Fruit fly (Drosophila melanogaster) whole organism, embryonic: ENCODE data around the gene Rab23.

Source experiments
- Atf6 ChIP-seq: fragments of 200-800 bp; sonication (Bioruptor generic); IDR thresholded peaks from 2 replicates; pipeline ENCODE4 v1.3.6; 2022; ENCODE audit warnings: missing biosample characterization, missing genetic modification characterization
- CG10462 ChIP-seq: fragments of 200-800 bp; sonication (Bioruptor generic); optimal IDR thresholded peaks from 2 replicates; lab custom pipeline; 2016; ENCODE audit warnings: missing biosample characterization, missing genetic modification characterization
- CG11695 ChIP-seq: fragments of 200-800 bp; sonication (Bioruptor generic); IDR thresholded peaks from 3 replicates; pipeline ENCODE4 v1.3.6; 2022; ENCODE audit warnings: missing biosample characterization, missing genetic modification characterization
- CG12236 ChIP-seq: fragments of 200-800 bp; sonication (Bioruptor generic); optimal IDR thresholded peaks from 2 replicates; lab custom pipeline; 2016; ENCODE audit warnings: missing biosample characterization, missing genetic modification characterization
- CG12942 ChIP-seq: fragments of 200-800 bp; sonication (Bioruptor generic); optimal IDR thresholded peaks from 3 replicates; lab custom pipeline; 2016; ENCODE audit warnings: missing biosample characterization, missing genetic modification characterization
- CG13424 ChIP-seq: fragments of 200-800 bp; sonication (Bioruptor generic); optimal IDR thresholded peaks from 2 replicates; lab custom pipeline; 2019; ENCODE audit warnings: missing biosample characterization, mild to moderate bottlenecking, missing genetic modification characterization, moderate library complexity
- CG1529 ChIP-seq: fragments of 200-800 bp; sonication (Bioruptor generic); optimal IDR thresholded peaks from 3 replicates; lab custom pipeline; 2018; ENCODE audit warnings: missing biosample characterization, missing genetic modification characterization
- CG15601 ChIP-seq: fragments of 200-800 bp; sonication (Bioruptor generic); optimal IDR thresholded peaks from 3 replicates; lab custom pipeline; 2019; ENCODE audit warnings: missing biosample characterization, mild to moderate bottlenecking, missing genetic modification characterization, moderate library complexity
- CG17612 ChIP-seq: fragments of 200-800 bp; sonication (Bioruptor generic); IDR thresholded peaks from 2 replicates; pipeline ENCODE4 v1.3.6; 2022; ENCODE audit warnings: missing biosample characterization, missing genetic modification characterization
- CG17912 ChIP-seq: fragments of 200-800 bp; sonication (Bioruptor generic); optimal IDR thresholded peaks from 2 replicates; lab custom pipeline; 2018; ENCODE audit warnings: missing biosample characterization, mild to moderate bottlenecking, missing genetic modification characterization
- CG18011 ChIP-seq: fragments of 200-800 bp; sonication (Bioruptor generic); optimal IDR thresholded peaks from 2 replicates; lab custom pipeline; 2017; ENCODE audit warnings: missing biosample characterization, missing genetic modification characterization, mild to moderate bottlenecking, moderate library complexity, missing genotype
- CG18262 ChIP-seq: fragments of 200-800 bp; optimal IDR thresholded peaks from 3 replicates; lab custom pipeline; 2019; ENCODE audit warnings: missing biosample characterization, mild to moderate bottlenecking, missing genetic modification characterization, moderate library complexity
- CG18599 ChIP-seq: fragments of 200-800 bp; sonication (Bioruptor generic); optimal IDR thresholded peaks from 3 replicates; lab custom pipeline; 2017; ENCODE audit warnings: missing biosample characterization, missing genetic modification characterization, mild to moderate bottlenecking, moderate library complexity, missing genetic modification reagents
- CG2116 ChIP-seq: fragments of 200-800 bp; sonication (Bioruptor generic); optimal IDR thresholded peaks from 3 replicates; lab custom pipeline; 2018; ENCODE audit warnings: missing biosample characterization, mild to moderate bottlenecking, missing genetic modification characterization
- CG2199 ChIP-seq: fragments of 200-800 bp; sonication (Bioruptor generic); IDR thresholded peaks from 3 replicates; pipeline ENCODE4 v1.3.6; 2022; ENCODE audit warnings: missing biosample characterization, missing genetic modification characterization
- CG2678 ChIP-seq: fragments of 200-800 bp; sonication (Bioruptor generic); optimal IDR thresholded peaks from 3 replicates; lab custom pipeline; 2019; ENCODE audit warnings: missing biosample characterization, mild to moderate bottlenecking, missing genetic modification characterization, moderate library complexity
- CG31365 ChIP-seq: fragments of 200-800 bp; sonication (Bioruptor generic); optimal IDR thresholded peaks from 2 replicates; lab custom pipeline; 2018; ENCODE audit warnings: missing biosample characterization, mild to moderate bottlenecking, missing genetic modification characterization
- CG43689 ChIP-seq: fragments of 200-800 bp; sonication (Bioruptor generic); IDR thresholded peaks from 2 replicates; pipeline ENCODE4 v1.3.6; 2022; ENCODE audit warnings: missing biosample characterization, missing genetic modification characterization
- CG6654 ChIP-seq: fragments of 200-800 bp; sonication (Bioruptor generic); optimal IDR thresholded peaks from 2 replicates; lab custom pipeline; 2017; ENCODE audit warnings: missing biosample characterization, mild to moderate bottlenecking, missing genetic modification characterization
- CG6854 ChIP-seq: fragments of 200-800 bp; sonication (Bioruptor generic); optimal IDR thresholded peaks from 3 replicates; lab custom pipeline; 2017; ENCODE audit warnings: missing biosample characterization, mild to moderate bottlenecking, missing genetic modification characterization
- CG8388 ChIP-seq: fragments of 200-800 bp; sonication (Bioruptor generic); optimal IDR thresholded peaks from 2 replicates; lab custom pipeline; 2019; ENCODE audit warnings: missing biosample characterization, mild to moderate bottlenecking, missing genetic modification characterization, moderate library complexity
- CG9609 ChIP-seq: fragments of 200-800 bp; sonication (Bioruptor generic); optimal IDR thresholded peaks from 3 replicates; lab custom pipeline; 2016; ENCODE audit warnings: missing biosample characterization, missing genetic modification characterization
- CG9932 ChIP-seq: fragments of 200-800 bp; sonication (Bioruptor generic); IDR thresholded peaks from 2 replicates; pipeline ENCODE4 v1.3.6; 2022; ENCODE audit warnings: missing biosample characterization, missing genetic modification characterization
- Hand ChIP-seq: fragments of 200-800 bp; sonication (Bioruptor generic); optimal IDR thresholded peaks from 2 replicates; lab custom pipeline; 2017; ENCODE audit warnings: mild to moderate bottlenecking, missing biosample characterization, missing genetic modification reagents, missing genetic modification characterization
- Jarid2 ChIP-seq: fragments of 200-800 bp; sonication (Bioruptor generic); optimal IDR thresholded peaks from 3 replicates; lab custom pipeline; 2017; ENCODE audit warnings: mild to moderate bottlenecking, missing biosample characterization, missing genetic modification reagents, missing genetic modification characterization
- MESR4 ChIP-seq: fragments of 200-800 bp; sonication (Bioruptor generic); optimal IDR thresholded peaks from 2 replicates; lab custom pipeline; 2018; ENCODE audit warnings: missing biosample characterization, mild to moderate bottlenecking, missing genetic modification characterization, moderate library complexity
- Med ChIP-seq: fragments of 200-800 bp; sonication (Bioruptor generic); peaks from one replicate; lab custom pipeline; 2016; ENCODE audit warnings: missing biosample characterization, missing genetic modification characterization, mild to moderate bottlenecking, inconsistent platforms, moderate library complexity
- YL-1 ChIP-seq: fragments of 200-800 bp; sonication (Bioruptor generic); optimal IDR thresholded peaks from 3 replicates; lab custom pipeline; 2017; ENCODE audit warnings: missing biosample characterization, mild to moderate bottlenecking, missing genetic modification characterization
- crol ChIP-seq: fragments of 200-800 bp; sonication (Bioruptor generic); IDR thresholded peaks from 2 replicates; pipeline ENCODE4 v1.3.6; 2022; ENCODE audit warnings: missing biosample characterization, missing genetic modification characterization
- dan ChIP-seq: fragments of 200-800 bp; sonication (Bioruptor generic); IDR thresholded peaks from 2 replicates; pipeline ENCODE4 v1.3.6; 2022; ENCODE audit warnings: missing biosample characterization, missing genetic modification characterization
- disco-r ChIP-seq: fragments of 200-800 bp; sonication (Bioruptor generic); optimal IDR thresholded peaks from 2 replicates; lab custom pipeline; 2016; ENCODE audit warnings: missing biosample characterization, missing genetic modification characterization
- en ChIP-seq: fragments of 200-800 bp; sonication (Bioruptor generic); optimal IDR thresholded peaks from 2 replicates; lab custom pipeline; 2016; ENCODE audit warnings: missing biosample characterization, missing genetic modification characterization
- esg ChIP-seq: fragments of 200-800 bp; sonication (Bioruptor generic); conservative IDR thresholded peaks from 2 replicates; pipeline ENCODE4 v1.3.6; 2022; ENCODE audit warnings: missing biosample characterization, missing genetic modification characterization
- fd102C ChIP-seq: fragments of 200-800 bp; sonication (Bioruptor generic); optimal IDR thresholded peaks from 2 replicates; lab custom pipeline; 2018; ENCODE audit warnings: missing biosample characterization, mild to moderate bottlenecking, missing genetic modification characterization, moderate library complexity
- gce ChIP-seq: fragments of 200-800 bp; sonication (Bioruptor generic); IDR thresholded peaks from 3 replicates; pipeline ENCODE4 v1.3.6; 2022; ENCODE audit warnings: missing biosample characterization, missing genetic modification characterization
- kah ChIP-seq: fragments of 200-800 bp; sonication (Bioruptor generic); optimal IDR thresholded peaks from 2 replicates; lab custom pipeline; 2018; ENCODE audit warnings: missing biosample characterization, mild to moderate bottlenecking, missing genetic modification characterization
- lbe ChIP-seq: fragments of 200-800 bp; sonication (Bioruptor generic); optimal IDR thresholded peaks from 2 replicates; lab custom pipeline; 2016; ENCODE audit warnings: missing biosample characterization, mild to moderate bottlenecking, missing genetic modification characterization
- mam ChIP-seq: fragments of 200-800 bp; sonication (Bioruptor generic); optimal IDR thresholded peaks from 3 replicates; lab custom pipeline; 2016; ENCODE audit warnings: missing biosample characterization, missing genetic modification characterization
- nerfin-2 ChIP-seq: fragments of 200-800 bp; sonication (Bioruptor generic); IDR thresholded peaks from 2 replicates; pipeline ENCODE4 v1.3.6; 2022; ENCODE audit warnings: missing biosample characterization, missing genetic modification characterization; ENCODE audit not compliant: partially characterized antibody
- p53 ChIP-seq: fragments of 200-800 bp; sonication (Bioruptor generic); optimal IDR thresholded peaks from 2 replicates; lab custom pipeline; 2016; ENCODE audit warnings: missing biosample characterization, missing genetic modification characterization
- pros ChIP-seq: fragments of 200-800 bp; sonication (Bioruptor generic); optimal IDR thresholded peaks from 3 replicates; lab custom pipeline; 2019; ENCODE audit warnings: missing biosample characterization, mild to moderate bottlenecking, missing genetic modification characterization, moderate library complexity
- shn ChIP-seq: fragments of 200-800 bp; sonication (Bioruptor generic); optimal IDR thresholded peaks from 3 replicates; lab custom pipeline; 2016; ENCODE audit warnings: missing biosample characterization, missing genetic modification characterization
- sr ChIP-seq: fragments of 200-800 bp; sonication (Bioruptor generic); IDR thresholded peaks from 3 replicates; pipeline ENCODE4 v1.3.6; 2022; ENCODE audit warnings: missing biosample characterization, missing genetic modification characterization
- ssp ChIP-seq: fragments of 200-800 bp; sonication (Bioruptor generic); IDR thresholded peaks from 2 replicates; pipeline ENCODE4 v1.3.6; 2022; ENCODE audit warnings: missing biosample characterization, missing genetic modification characterization
- stwl ChIP-seq: fragments of 200-800 bp; sonication (Bioruptor generic); optimal IDR thresholded peaks from 3 replicates; lab custom pipeline; 2018; ENCODE audit warnings: missing biosample characterization, mild to moderate bottlenecking, missing genetic modification characterization, moderate library complexity
- tgo ChIP-seq: fragments of 200-800 bp; sonication (Bioruptor generic); IDR thresholded peaks from 3 replicates; pipeline ENCODE4 v1.3.6; 2022; ENCODE audit warnings: missing biosample characterization, missing genetic modification characterization
- unpg ChIP-seq: fragments of 200-800 bp; sonication (Bioruptor generic); optimal IDR thresholded peaks from 3 replicates; lab custom pipeline; 2018; ENCODE audit warnings: missing biosample characterization, mild to moderate bottlenecking, missing genetic modification characterization, moderate library complexity
- wdn ChIP-seq: fragments of 200-800 bp; sonication (Bioruptor generic); IDR thresholded peaks from 2 replicates; pipeline ENCODE4 v1.3.6; 2022; ENCODE audit warnings: missing biosample characterization, missing genetic modification characterization

Rab23 gene

dm6 chr3R:5668928-5669739 lies 16.1 kb downstream of the Rab23 start, which contains the start of the genes Xe7 and Atg17 (continued):
- peak; percentile 58 for TF ChIP-seq Jarid2
- peak; percentile 16; the same call in 1 of the 3 replicates for TF ChIP-seq sr (GFP tag; lab: Robert Waterston, UW)
- TF ChIP-seq CG18011 (GFP tag; lab: Kevin White, UChicago): peak; percentile 74
- peak; percentile 61 for TF ChIP-seq kah (GFP tag; lab: Kevin White, UChicago)
- peak; percentile 72 for TF ChIP-seq YL-1 (GFP tag; lab: Kevin White, UChicago)
- peak; percentile 98 for TF ChIP-seq Med (GFP tag; lab: Kevin White, UChicago)
- TF ChIP-seq disco-r (GFP tag; lab: Kevin White, UChicago): peak; percentile 71
- peak; percentile 83 for TF ChIP-seq CG17612 (GFP tag; lab: Robert Waterston, UW)
- TF ChIP-seq CG17912 (GFP tag; lab: Kevin White, UChicago): peak; percentile 62
- peak; percentile 67; the same call in 1 of the 2 replicates for TF ChIP-seq CG43689 (GFP tag; lab: Robert Waterston, UW)
- TF ChIP-seq unpg (GFP tag; lab: Kevin White, UChicago): peak; percentile 90
- peak; percentile 82 for TF ChIP-seq shn (GFP tag; lab: Kevin White, UChicago)
- peak; percentile 96 for TF ChIP-seq mam (GFP tag; lab: Kevin White, UChicago)
- peak; percentile 75 for TF ChIP-seq CG1529 (GFP tag; lab: Kevin White, UChicago)
- TF ChIP-seq nerfin-2: peak; percentile 27; the same call in 1 of the 2 replicates
- TF ChIP-seq CG18599 (GFP tag; lab: Kevin White, UChicago): peak; percentile 89
- peak; percentile 25 for TF ChIP-seq CG6854 (GFP tag; lab: Kevin White, UChicago)
- peak; percentile 89 for TF ChIP-seq CG9609 (GFP tag; lab: Kevin White, UChicago)
- no peak for TF ChIP-seq CG2199 (GFP tag; lab: Robert Waterston, UW)
- peak; percentile 96 for TF ChIP-seq MESR4 (GFP tag; lab: Kevin White, UChicago)
- peak; percentile 13 for TF ChIP-seq fd102C (GFP tag; lab: Kevin White, UChicago)
- peak; percentile 97 for TF ChIP-seq CG2116 (GFP tag; lab: Kevin White, UChicago)
- peak; percentile 53 for TF ChIP-seq CG12236 (GFP tag; lab: Kevin White, UChicago)
- peak; percentile 75; the same call in 1 of the 2 replicates for TF ChIP-seq dan (GFP tag; lab: Robert Waterston, UW)
- TF ChIP-seq gce (GFP tag; lab: Robert Waterston, UW): peak; percentile 54; the same call in 1 of the 3 replicates
- peak; percentile 89 for TF ChIP-seq wdn (GFP tag; lab: Robert Waterston, UW)
- peak; percentile 85 for TF ChIP-seq CG11695
- peak; percentile 88 for TF ChIP-seq CG18262 (tag; lab: Kevin White, UChicago)
- peak; percentile 88 for TF ChIP-seq ssp (GFP tag; lab: Robert Waterston, UW)
- peak; percentile 94 for TF ChIP-seq CG2678
- peak; percentile 72 for TF ChIP-seq lbe (GFP tag; lab: Kevin White, UChicago)
- TF ChIP-seq esg (GFP tag; lab: Robert Waterston, UW): peak; percentile 93
- peak; percentile 90 for TF ChIP-seq CG12942
- TF ChIP-seq CG13424: peak; percentile 95
- no peak for TF ChIP-seq pros (GFP tag; lab: Kevin White, UChicago)
- TF ChIP-seq CG10462 (GFP tag; lab: Kevin White, UChicago): peak; percentile 80
- TF ChIP-seq CG6654 (GFP tag; lab: Kevin White, UChicago): peak; percentile 72
- TF ChIP-seq en: peak; percentile 16
- peak; percentile 85 for TF ChIP-seq CG8388
- peak; percentile 85 for TF ChIP-seq CG15601 (tag; lab: Kevin White, UChicago)
- TF ChIP-seq Atf6 (GFP tag; lab: Robert Waterston, UW): peak; percentile 85
- peak; percentile 97 for TF ChIP-seq CG9932
- peak; percentile 11 for TF ChIP-seq p53 (GFP tag; lab: Kevin White, UChicago)
- peak; percentile 73 for TF ChIP-seq Hand (GFP tag; lab: Kevin White, UChicago)
- peak; percentile 71 for TF ChIP-seq stwl (tag; lab: Kevin White, UChicago)
- peak; percentile 99 for TF ChIP-seq crol (GFP tag; lab: Robert Waterston, UW)
- peak; percentile 84 for TF ChIP-seq tgo
- peak; percentile 32 for TF ChIP-seq CG31365 (tag; lab: Kevin White, UChicago)
